Fruit fly (Drosophila melanogaster): Measurements from ENCODE around the gene rg.
A peak's percentile ranks its signal among the peaks of the same experiment; 100 is the strongest.

The rg gene

dm6 chrX:5094387-5094786 is 8.8 kb downstream of the rg start:
- TF ChIP-seq HHEX (GFP tag; optimal IDR thresholded peaks at IDR 0.05) (no peak), tx (GFP tag; optimal IDR thresholded peaks at IDR 0.05) (no peak), CG18764 (GFP tag; optimal IDR thresholded peaks at IDR 0.05) (no peak), CG7372 (GFP tag; IDR thresholded peaks at IDR 0.05) (no peak), slp2 (GFP tag; optimal IDR thresholded peaks at IDR 0.05) (no peak), twi (tag; optimal IDR thresholded peaks at IDR 0.05) (no peak), pros (GFP tag; optimal IDR thresholded peaks at IDR 0.05) (peak; percentile 39), CG10321 (GFP tag; IDR thresholded peaks at IDR 0.05) (peak; percentile 62), z (GFP tag; IDR thresholded peaks at IDR 0.05) (no peak), CG6175 (GFP tag; IDR thresholded peaks at IDR 0.05) (no peak), h (optimal IDR thresholded peaks at IDR 0.05) (no peak), ems (GFP tag; optimal IDR thresholded peaks at IDR 0.05) (no peak), ap (GFP tag; IDR thresholded peaks at IDR 0.05) (no peak), ato (GFP tag; IDR thresholded peaks at IDR 0.05; ENCODE audit: partially characterized antibody) (no peak), wek (GFP tag; optimal IDR thresholded peaks at IDR 0.05) (no peak), pan (optimal IDR thresholded peaks at IDR 0.05) (no peak), pan (GFP tag; optimal IDR thresholded peaks at IDR 0.05 in 1 of 2, IDR thresholded peaks at IDR 0.05 in 1 of 2) (no peak), ATbp (GFP tag; optimal IDR thresholded peaks at IDR 0.05) (no peak), CG1529 (GFP tag; optimal IDR thresholded peaks at IDR 0.05) (no peak), zfh1 (GFP tag; IDR thresholded peaks at IDR 0.05) (no peak), CG1832 (GFP tag; optimal IDR thresholded peaks at IDR 0.05) (peak; percentile 84), CG4360 (GFP tag; IDR thresholded peaks at IDR 0.05) (peak; percentile 76), chm (GFP tag; IDR thresholded peaks at IDR 0.05) (no peak), CG8388 (GFP tag; optimal IDR thresholded peaks at IDR 0.05) (no peak), gro (GFP tag; optimal IDR thresholded peaks at IDR 0.05) (no peak), Adf1 (GFP tag; IDR thresholded peaks at IDR 0.05) (peak; percentile 52; the same call in 1 of the 2 replicates), Rx (GFP tag; IDR thresholded peaks at IDR 0.05) (no peak), Bgb (GFP tag; IDR thresholded peaks at IDR 0.05; ENCODE audit: partially characterized antibody) (peak; percentile 38; the same call in 1 of the 2 replicates), ro (GFP tag; IDR thresholded peaks at IDR 0.05) (no peak), Trl (optimal IDR thresholded peaks at IDR 0.05) (peak; percentile 24 to 55), Trl (GFP tag; optimal IDR thresholded peaks at IDR 0.05) (no peak), nmo (GFP tag; optimal IDR thresholded peaks at IDR 0.05) (no peak), CG2889 (GFP tag; IDR thresholded peaks at IDR 0.05) (no peak)

DNA sequence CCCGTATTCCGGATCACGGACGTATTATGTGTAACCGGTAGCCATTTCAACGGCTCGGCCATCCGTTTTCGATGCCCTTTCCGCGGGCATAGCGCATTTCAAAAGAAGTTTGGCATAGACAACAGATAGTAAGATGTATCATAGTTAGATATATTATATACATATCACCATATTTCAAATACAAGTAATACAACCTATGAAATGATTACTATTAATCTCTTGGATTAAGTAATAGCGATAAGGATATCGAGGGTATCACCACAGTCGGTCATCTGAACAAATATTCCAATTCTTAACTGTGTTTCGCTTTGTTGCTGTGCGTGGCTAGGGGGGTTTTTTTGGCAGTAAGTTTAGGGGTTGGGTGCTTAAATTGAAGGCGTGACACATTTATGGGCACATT is 10.1 kb downstream of the rg start:
- TF ChIP-seq al (GFP tag; IDR thresholded peaks at IDR 0.05) (no peak), CG13296 (GFP tag; optimal IDR thresholded peaks at IDR 0.05) (peak; percentile 27), Rfx (GFP tag; IDR thresholded peaks at IDR 0.05) (peak; percentile 28), croc (GFP tag; conservative IDR thresholded peaks at IDR 0.05) (no peak), eve (GFP tag; optimal IDR thresholded peaks at IDR 0.05) (peak in 1 of 2 experiments; percentile 11), Sry-δ (GFP tag; optimal IDR thresholded peaks at IDR 0.05) (no peak), caup (GFP tag; optimal IDR thresholded peaks at IDR 0.05; ENCODE audit: severe bottlenecking) (peak; percentile 26), danr (GFP tag; IDR thresholded peaks at IDR 0.05) (0 out of 2 replicates have a peak, but pooled peaks have one; percentile 14), CG9609 (GFP tag; optimal IDR thresholded peaks at IDR 0.05) (no peak), D19B (GFP tag; optimal IDR thresholded peaks at IDR 0.05) (peak; percentile 64), abd-A (tag; optimal IDR thresholded peaks at IDR 0.05) (peak; percentile 44), H15 (GFP tag; IDR thresholded peaks at IDR 0.05) (no peak), cwo (GFP tag; optimal IDR thresholded peaks at IDR 0.05) (peak; percentile 35), sens-2 (GFP tag; IDR thresholded peaks at IDR 0.05) (no peak), CG14667 (GFP tag; IDR thresholded peaks at IDR 0.05) (no peak), dimm (GFP tag; IDR thresholded peaks at IDR 0.05) (no peak), CG10431 (GFP tag; optimal IDR thresholded peaks at IDR 0.05) (no peak), lilli (GFP tag; optimal IDR thresholded peaks at IDR 0.05) (peak; percentile 21), CG6689 (GFP tag; IDR thresholded peaks at IDR 0.05) (0 out of 2 replicates have a peak, but pooled peaks have one; percentile 35), NfI (GFP tag; optimal IDR thresholded peaks at IDR 0.05) (peak; percentile 22), dmrt99B (tag; optimal IDR thresholded peaks at IDR 0.05) (peak; percentile 70)

Data from whole organism, embryonic.